Fruit fly (Drosophila melanogaster) whole organism, prepupa: ENCODE data around the gene CG5888.

Source experiments
- Blimp-1 ChIP-seq: fragments of 200-800 bp; sonication (Bioruptor generic); optimal IDR thresholded peaks from 3 replicates; lab custom pipeline; 2017; ENCODE audit warnings: missing biosample characterization, missing genetic modification characterization, mild to moderate bottlenecking, moderate library complexity, missing genetic modification reagents
- CG10631 ChIP-seq: fragments of 200-800 bp; sonication (Bioruptor generic); optimal IDR thresholded peaks from 2 replicates; lab custom pipeline; 2016; ENCODE audit warnings: missing biosample characterization, missing genetic modification characterization
- CG10669 ChIP-seq: fragments of 200-800 bp; sonication (Bioruptor generic); optimal IDR thresholded peaks from 3 replicates; lab custom pipeline; 2018; ENCODE audit warnings: missing biosample characterization, mild to moderate bottlenecking, missing genetic modification characterization, moderate library complexity
- CG11294 ChIP-seq: fragments of 200-800 bp; sonication (Bioruptor generic); IDR thresholded peaks from 2 replicates; pipeline ENCODE4 v1.3.6; 2022; ENCODE audit warnings: missing biosample characterization, missing genetic modification characterization
- CG11762 ChIP-seq: fragments of 200-800 bp; sonication (Bioruptor generic); optimal IDR thresholded peaks from 3 replicates; lab custom pipeline; 2016; ENCODE audit warnings: missing biosample characterization, missing genetic modification characterization; ENCODE audit not compliant: insufficient read depth
- CG11902 ChIP-seq: fragments of 200-800 bp; sonication (Bioruptor generic); optimal IDR thresholded peaks from 3 replicates; lab custom pipeline; 2016; ENCODE audit warnings: missing biosample characterization, missing genetic modification characterization
- CG16779 ChIP-seq: fragments of 200-800 bp; sonication (Bioruptor generic); optimal IDR thresholded peaks from 3 replicates; lab custom pipeline; 2017; ENCODE audit warnings: missing biosample characterization, mild to moderate bottlenecking, missing genetic modification characterization
- CG3032 ChIP-seq: fragments of 200-800 bp; optimal IDR thresholded peaks from 2 replicates; lab custom pipeline; 2019; ENCODE audit warnings: missing biosample characterization, mild to moderate bottlenecking, missing genetic modification characterization, moderate library complexity
- CG31627 ChIP-seq: fragments of 200-800 bp; sonication (Bioruptor generic); optimal IDR thresholded peaks from 3 replicates; lab custom pipeline; 2016; ENCODE audit warnings: missing biosample characterization, missing genetic modification characterization
- CG32006 ChIP-seq: fragments of 200-800 bp; sonication (Bioruptor generic); optimal IDR thresholded peaks from 3 replicates; lab custom pipeline; 2017; ENCODE audit warnings: missing biosample characterization, mild to moderate bottlenecking, missing genetic modification characterization
- CG34406 ChIP-seq: fragments of 200-800 bp; sonication (Bioruptor generic); optimal IDR thresholded peaks from 3 replicates; lab custom pipeline; 2016; ENCODE audit warnings: missing biosample characterization, missing genetic modification characterization
- CG4318 ChIP-seq: fragments of 200-800 bp; sonication (Bioruptor generic); optimal IDR thresholded peaks from 3 replicates; lab custom pipeline; 2017; ENCODE audit warnings: missing biosample characterization, mild to moderate bottlenecking, missing genetic modification characterization
- CG6163 ChIP-seq: fragments of 200-800 bp; sonication (Bioruptor generic); IDR thresholded peaks from 3 replicates; pipeline ENCODE4 v1.3.6; 2022; ENCODE audit warnings: missing biosample characterization, missing genetic modification characterization
- CG6276 ChIP-seq: fragments of 200-800 bp; sonication (Bioruptor generic); optimal IDR thresholded peaks from 2 replicates; lab custom pipeline; 2017; ENCODE audit warnings: missing biosample characterization, mild to moderate bottlenecking, missing genetic modification characterization
- CG6792 ChIP-seq: fragments of 200-800 bp; sonication (Bioruptor generic); optimal IDR thresholded peaks from 3 replicates; lab custom pipeline; 2016; ENCODE audit warnings: missing biosample characterization, missing genetic modification characterization
- CG6808 ChIP-seq: fragments of 200-800 bp; sonication (Bioruptor generic); optimal IDR thresholded peaks from 3 replicates; lab custom pipeline; 2017; ENCODE audit warnings: missing biosample characterization, missing genetic modification characterization, mild to moderate bottlenecking, moderate library complexity, missing genetic modification reagents
- CG9139 ChIP-seq: fragments of 200-800 bp; sonication (Bioruptor generic); optimal IDR thresholded peaks from 3 replicates; lab custom pipeline; 2017; ENCODE audit warnings: missing biosample characterization, mild to moderate bottlenecking, missing genetic modification characterization
- Eip75B ChIP-seq: fragments of 200-800 bp; sonication (Bioruptor generic); optimal IDR thresholded peaks from 3 replicates; lab custom pipeline; 2016; ENCODE audit warnings: missing biosample characterization, missing genetic modification characterization
- Eip78C ChIP-seq: fragments of 200-800 bp; sonication (Bioruptor generic); peaks from one replicate; lab custom pipeline; 2016; ENCODE audit warnings: missing biosample characterization, missing genetic modification characterization
- Ets96B ChIP-seq: fragments of 200-800 bp; optimal IDR thresholded peaks from 2 replicates; lab custom pipeline; 2019; ENCODE audit warnings: missing biosample characterization, mild to moderate bottlenecking, missing genetic modification characterization, moderate library complexity
- Hr38 ChIP-seq: sonication (Bioruptor generic); optimal IDR thresholded peaks from 2 replicates; lab custom pipeline; 2016; ENCODE audit warnings: missing biosample characterization, missing genetic modification characterization
- Hr39 ChIP-seq: fragments of 200-800 bp; sonication (Bioruptor generic); optimal IDR thresholded peaks from 2 replicates; lab custom pipeline; 2016; ENCODE audit warnings: missing biosample characterization, missing genetic modification characterization
- OdsH ChIP-seq: fragments of 200-800 bp; sonication (Bioruptor generic); optimal IDR thresholded peaks from 3 replicates; lab custom pipeline; 2016; ENCODE audit warnings: missing biosample characterization, missing genetic modification characterization
- Smox ChIP-seq: fragments of 200-800 bp; sonication (Bioruptor generic); optimal IDR thresholded peaks from 3 replicates; lab custom pipeline; 2016; ENCODE audit warnings: missing biosample characterization, missing genetic modification characterization
- Sox102F ChIP-seq: fragments of 200-800 bp; sonication (Bioruptor generic); optimal IDR thresholded peaks from 2 replicates; lab custom pipeline; 2016; ENCODE audit warnings: missing biosample characterization, mild to moderate bottlenecking, missing genetic modification characterization
- Sox15 ChIP-seq: fragments of 200-800 bp; sonication (Bioruptor generic); optimal IDR thresholded peaks from 3 replicates; lab custom pipeline; 2016; ENCODE audit warnings: missing biosample characterization, missing genetic modification characterization
- achi ChIP-seq: fragments of 200-800 bp; sonication (Bioruptor generic); optimal IDR thresholded peaks from 3 replicates; lab custom pipeline; 2016; ENCODE audit warnings: missing biosample characterization, missing genetic modification characterization
- acj6 ChIP-seq: fragments of 200-800 bp; sonication (Bioruptor generic); optimal IDR thresholded peaks from 3 replicates; lab custom pipeline; 2016; ENCODE audit warnings: missing biosample characterization, missing genetic modification characterization
- dac ChIP-seq: fragments of 200-800 bp; sonication (Bioruptor generic); optimal IDR thresholded peaks from 2 replicates; lab custom pipeline; 2017; ENCODE audit warnings: missing biosample characterization, mild to moderate bottlenecking, missing genetic modification characterization
- dsx ChIP-seq: fragments of 200-800 bp; optimal IDR thresholded peaks from 3 replicates; lab custom pipeline; 2019; ENCODE audit warnings: missing biosample characterization, mild to moderate bottlenecking, missing genetic modification characterization, moderate library complexity; ENCODE audit not compliant: poor library complexity, severe bottlenecking
- esn ChIP-seq: fragments of 200-800 bp; sonication (Bioruptor generic); optimal IDR thresholded peaks from 2 replicates; lab custom pipeline; 2016; ENCODE audit warnings: missing biosample characterization, mild to moderate bottlenecking, missing genetic modification characterization, moderate library complexity
- fd59A ChIP-seq: fragments of 200-800 bp; sonication (Bioruptor generic); optimal IDR thresholded peaks from 2 replicates; lab custom pipeline; 2017; ENCODE audit warnings: missing biosample characterization, mild to moderate bottlenecking, missing genetic modification characterization, missing genetic modification reagents
- fd85E ChIP-seq: fragments of 200-800 bp; sonication (Bioruptor generic); optimal IDR thresholded peaks from 3 replicates; lab custom pipeline; 2016; ENCODE audit warnings: missing biosample characterization, missing genetic modification characterization
- fkh ChIP-seq: fragments of 200-800 bp; sonication (Bioruptor generic); optimal IDR thresholded peaks from 3 replicates; lab custom pipeline; 2017; ENCODE audit warnings: missing biosample characterization, mild to moderate bottlenecking, missing genetic modification characterization, moderate library complexity
- lz ChIP-seq: fragments of 200-800 bp; sonication (Bioruptor generic); optimal IDR thresholded peaks from 3 replicates; lab custom pipeline; 2016; ENCODE audit warnings: missing biosample characterization, missing genetic modification characterization
- pdm3 ChIP-seq: fragments of 200-800 bp; sonication (Bioruptor generic); optimal IDR thresholded peaks from 3 replicates; lab custom pipeline; 2016; ENCODE audit warnings: missing biosample characterization, missing genetic modification characterization
- salr ChIP-seq, 2 experiments: fragments of 200-800 bp; sonication (Bioruptor generic); optimal IDR thresholded peaks; 3 replicates each; lab custom pipeline; 2016 to 2018; ENCODE audit warnings: missing biosample characterization in 2 of 2, missing genetic modification characterization in 2 of 2, mild to moderate bottlenecking in 1 of 2
- spab ChIP-seq: fragments of 200-800 bp; sonication (Bioruptor generic); optimal IDR thresholded peaks from 2 replicates; lab custom pipeline; 2017; ENCODE audit warnings: missing biosample characterization, mild to moderate bottlenecking, missing genetic modification characterization, missing genetic modification reagents
- ss ChIP-seq, 2 experiments: fragments of 200-800 bp; sonication (Bioruptor generic); optimal IDR thresholded peaks; 2 replicates in 1 of 2; 3 replicates in 1 of 2; lab custom pipeline; 2017 to 2018; ENCODE audit warnings: mild to moderate bottlenecking in 2 of 2, missing biosample characterization in 2 of 2, missing genetic modification characterization in 2 of 2, moderate library complexity in 1 of 2
- svp ChIP-seq: fragments of 200-800 bp; sonication (Bioruptor generic); peaks from one replicate; lab custom pipeline; 2016; ENCODE audit warnings: missing biosample characterization, missing genetic modification characterization
- topi ChIP-seq: fragments of 200-800 bp; sonication (Bioruptor generic); optimal IDR thresholded peaks from 3 replicates; lab custom pipeline; 2016; ENCODE audit warnings: missing biosample characterization, missing genetic modification characterization
- vri ChIP-seq: fragments of 200-800 bp; sonication (Bioruptor generic); optimal IDR thresholded peaks from 3 replicates; lab custom pipeline; 2016; ENCODE audit warnings: missing biosample characterization, mild to moderate bottlenecking, missing genetic modification characterization

CG5888 gene

DNA sequence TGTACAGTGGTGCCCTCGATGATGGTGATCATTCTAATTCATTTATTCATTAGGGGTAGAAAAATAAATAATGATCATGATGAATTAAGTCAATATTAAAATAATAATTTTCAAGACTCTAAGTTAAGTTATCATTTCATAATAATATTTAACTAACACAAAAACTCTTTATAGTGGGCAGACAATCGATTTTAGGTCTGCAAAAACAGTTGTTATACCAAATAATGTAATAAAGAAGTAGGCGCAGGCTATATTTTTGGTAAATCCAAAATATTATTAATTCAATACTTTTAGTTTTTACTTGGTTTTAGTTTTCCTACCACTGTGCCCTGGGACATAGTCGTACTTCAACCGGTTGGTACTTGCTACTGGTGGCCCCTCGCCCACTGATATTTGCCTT is 12.6 kb downstream of the CG5888 start (continued):
- TF ChIP-seq CG11762 (no peak), CG6163 (0 out of 3 replicates have a peak, but pooled peaks have one; percentile 13), CG16779 (tag; lab: Kevin White, UChicago) (no peak), salr (GFP tag; optimal IDR thresholded peaks at IDR 0.05; lab: Kevin White, UChicago) (peak in 1 of 2 experiments; percentile 57), Hr39 (GFP tag; lab: Kevin White, UChicago) (no peak), Smox (GFP tag; lab: Kevin White, UChicago) (no peak), CG6808 (GFP tag; lab: Kevin White, UChicago) (no peak), CG6276 (GFP tag; lab: Kevin White, UChicago) (peak; percentile 15), CG9139 (GFP tag; lab: Kevin White, UChicago) (no peak), CG34406 (no peak), Blimp-1 (GFP tag; lab: Kevin White, UChicago) (no peak), CG10669 (no peak), fd59A (GFP tag; lab: Kevin White, UChicago) (peak; percentile 21), achi (peak; percentile 38)

DNA sequence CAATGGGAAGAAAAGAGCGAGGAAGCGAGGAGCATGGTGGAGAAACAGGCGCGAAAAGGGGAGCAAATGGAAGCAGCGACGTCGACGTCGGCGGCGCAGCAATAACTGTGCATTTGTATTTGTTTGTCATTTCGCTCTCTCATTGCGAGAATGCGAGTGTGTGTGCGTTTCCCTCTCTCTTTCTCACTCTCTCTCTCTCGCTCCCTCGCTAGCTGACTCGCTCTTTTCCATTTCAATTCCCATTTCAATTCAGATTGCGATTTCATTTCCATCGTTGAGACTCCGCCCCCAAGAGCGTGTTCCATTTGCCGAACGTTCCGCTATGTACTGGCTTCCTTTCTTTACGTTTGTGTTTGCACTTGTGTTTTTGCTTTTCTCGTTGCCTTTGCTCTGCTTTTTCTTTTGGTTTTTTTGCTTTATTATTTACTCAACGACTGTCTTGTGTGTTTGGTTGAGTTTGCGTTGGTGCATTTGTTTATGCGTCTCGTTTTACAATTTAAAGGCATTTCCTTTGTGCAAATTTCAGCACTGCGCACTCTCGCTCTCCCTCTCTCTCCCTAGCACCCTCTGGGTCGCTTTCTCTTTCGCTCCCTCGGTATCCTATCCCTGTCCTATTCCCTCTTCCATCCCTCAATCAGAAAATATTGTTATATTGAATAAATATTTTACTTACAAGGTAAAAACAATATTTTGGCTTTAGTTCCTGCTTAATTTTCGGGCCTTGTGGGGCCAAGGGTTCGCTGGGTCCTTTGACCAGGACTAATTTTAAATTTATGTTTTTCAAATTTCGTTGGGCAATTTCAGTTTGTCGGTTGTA is 25.4 kb downstream of the CG5888 start:
- TF ChIP-seq ss (GFP tag; optimal IDR thresholded peaks at IDR 0.05; lab: Kevin White, UChicago), result peak in 1 of 2 experiments; percentile 24
- TF ChIP-seq Blimp-1 (GFP tag; lab: Kevin White, UChicago), result no peak
- peak; percentile 85 for TF ChIP-seq fkh
- TF ChIP-seq Eip78C (GFP tag; lab: Kevin White, UChicago), result peak; percentile 12
- TF ChIP-seq dac, result peak; percentile 57

DNA sequence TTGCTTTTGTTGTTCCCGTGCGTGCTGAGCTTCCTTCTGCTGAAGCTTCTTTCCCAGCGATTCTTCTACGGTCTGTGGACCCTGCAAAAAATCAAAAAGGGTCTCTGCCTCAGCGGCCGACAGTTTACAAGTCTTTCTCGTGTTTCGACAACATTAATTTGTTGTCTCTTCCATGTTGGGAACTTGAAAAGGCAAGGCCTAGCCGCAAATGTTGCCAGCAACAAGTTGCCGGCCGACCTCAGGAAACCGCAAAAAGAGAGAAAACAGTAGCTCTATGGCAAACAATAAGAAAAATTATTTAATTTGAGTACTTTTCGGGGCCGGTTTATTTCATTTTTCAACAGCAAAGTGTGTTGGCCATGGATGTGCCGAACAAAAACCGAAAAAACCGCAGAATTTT is 34.5 kb downstream of the CG5888 start:
- TF ChIP-seq achi, result no peak
- TF ChIP-seq ss (GFP tag; optimal IDR thresholded peaks at IDR 0.05; lab: Kevin White, UChicago), result peak in 1 of 2 experiments; percentile 88

DNA sequence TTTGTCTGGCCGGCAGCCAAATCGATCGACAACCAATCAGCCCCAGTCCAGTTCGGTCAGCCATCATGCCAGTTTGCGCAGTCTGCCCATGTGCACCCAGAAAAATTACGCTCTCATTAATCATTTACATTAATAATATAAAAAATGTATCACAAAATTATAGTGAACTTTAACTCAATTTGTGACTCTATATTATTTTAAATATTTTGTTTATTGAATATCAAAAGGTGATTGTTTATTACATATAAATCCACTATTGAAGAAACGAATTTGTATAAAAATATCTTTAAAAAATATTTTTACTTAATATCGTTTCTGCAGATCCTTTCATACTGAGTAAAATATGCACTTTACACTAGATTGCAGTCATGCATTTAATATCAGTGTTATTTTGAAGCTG is 41.0 kb downstream of the CG5888 start:
- TF ChIP-seq CG11294 (GFP tag; lab: Robert Waterston, UW) (no peak), dsx (GFP tag; lab: Kevin White, UChicago) (peak; percentile 25), Eip75B (GFP tag; lab: Kevin White, UChicago) (no peak), Sox15 (GFP tag; lab: Kevin White, UChicago) (no peak), CG11762 (no peak), acj6 (peak; percentile 16), CG6792 (peak; percentile 12), CG11902 (GFP tag; lab: Kevin White, UChicago) (no peak), CG6276 (GFP tag; lab: Kevin White, UChicago) (peak; percentile 16), CG3032 (peak; percentile 45), Sox102F (GFP tag; lab: Kevin White, UChicago) (no peak), salr (GFP tag; optimal IDR thresholded peaks at IDR 0.05; lab: Kevin White, UChicago) (peak in 1 of 2 experiments; percentile 40), CG16779 (tag; lab: Kevin White, UChicago) (no peak), lz (GFP tag; lab: Kevin White, UChicago) (no peak), vri (GFP tag; lab: Kevin White, UChicago) (no peak), topi (GFP tag; lab: Kevin White, UChicago) (no peak), CG32006 (GFP tag; lab: Kevin White, UChicago) (peak; percentile 57), Ets96B (peak; percentile 38), CG31627 (no peak), fd59A (GFP tag; lab: Kevin White, UChicago) (no peak), svp (GFP tag; lab: Kevin White, UChicago) (no peak), Hr39 (GFP tag; lab: Kevin White, UChicago) (no peak), esn (GFP tag; lab: Kevin White, UChicago) (peak; percentile 18), CG4318 (peak; percentile 24), CG10631 (GFP tag; lab: Kevin White, UChicago) (peak; percentile 27), ss (GFP tag; optimal IDR thresholded peaks at IDR 0.05; lab: Kevin White, UChicago) (no peak), achi (peak; percentile 23), pdm3 (GFP tag; lab: Kevin White, UChicago) (no peak), OdsH (GFP tag; lab: Kevin White, UChicago) (peak; percentile 28), spab (GFP tag; lab: Kevin White, UChicago) (no peak), Hr38 (GFP tag; lab: Kevin White, UChicago) (no peak), dac (peak; percentile 46), CG6163 (no peak), fd85E (GFP tag; lab: Kevin White, UChicago) (no peak)
